Worm (Caenorhabditis elegans): ENCODE measurements around the gene T23C6.4.

ce11 chrX:17115089-17115488 lies 34.6 kb downstream of the T23C6.4 start, which contains the start of gene lido-6:
- TF ChIP-seq che-1 (tag; optimal IDR thresholded peaks at IDR 0.05), result no peak
- no peak for TF ChIP-seq ceh-48 (tag; optimal IDR thresholded peaks at IDR 0.05)
- TF ChIP-seq fkh-10 (GFP tag; optimal IDR thresholded peaks at IDR 0.05), result no peak
- no peak for TF ChIP-seq nfya-1 (tag; optimal IDR thresholded peaks at IDR 0.05)
- no peak for TF ChIP-seq pros-1 (tag; optimal IDR thresholded peaks at IDR 0.05)
- TF ChIP-seq Y22D7AL.16 (tag; optimal IDR thresholded peaks at IDR 0.05), result no peak
- TF ChIP-seq ceh-45 (GFP tag; IDR thresholded peaks at IDR 0.05), result no peak
- no peak for TF ChIP-seq lin-11 (tag; optimal IDR thresholded peaks at IDR 0.05)
- TF ChIP-seq sox-4 (tag; optimal IDR thresholded peaks at IDR 0.05), result no peak
- TF ChIP-seq mec-3 (tag; optimal IDR thresholded peaks at IDR 0.05; ENCODE audit: borderline replicate concordance), result no peak
- TF ChIP-seq syd-9 (tag; optimal IDR thresholded peaks at IDR 0.05), result no peak
- TF ChIP-seq pqm-1 (tag; optimal IDR thresholded peaks at IDR 0.05), result no peak

Measured in whole organism, late embryonic.